Worm (Caenorhabditis elegans): Measurements from ENCODE around the gene rab-30.

DNA sequence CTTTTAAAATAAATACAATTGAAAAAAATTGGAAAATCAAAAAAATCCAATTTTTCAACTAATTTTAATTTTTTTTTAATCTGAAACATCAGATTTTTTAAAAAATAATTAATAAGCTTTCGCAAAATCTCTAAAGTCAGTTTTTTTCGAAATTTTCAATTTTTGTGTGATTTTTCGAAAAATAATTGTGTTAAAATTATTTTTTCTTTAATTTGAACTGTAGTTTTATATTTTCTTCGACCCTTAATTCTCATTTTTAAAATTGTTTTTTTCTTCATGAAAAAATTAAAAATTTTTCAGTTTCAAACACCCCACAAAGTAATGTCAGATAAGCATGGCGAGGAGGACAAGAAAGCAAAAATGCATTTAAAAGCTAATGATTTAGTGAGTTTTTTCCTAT is 44.7 kb downstream of the rab-30 start, which contains the start of gene rabx-5:
- TF ChIP-seq him-1 (tag; optimal IDR thresholded peaks at IDR 0.05) (no peak), W03F9.2 (tag; optimal IDR thresholded peaks at IDR 0.05) (no peak)
